Worm (Caenorhabditis elegans): ENCODE measurements around the gene rsp-4.

rsp-4 gene

ce11 chrII:5426054-5426453 lies 37.4 kb upstream of the rsp-4 start (continued):
- TF ChIP-seq repo-1 (tag; optimal IDR thresholded peaks at IDR 0.05): no peak
- TF ChIP-seq F33H1.4 (GFP tag; IDR thresholded peaks at IDR 0.05): no peak
- no peak; the same call in 1 of the 2 replicates for TF ChIP-seq cebp-1 (GFP tag; IDR thresholded peaks at IDR 0.05)
- TF ChIP-seq cebp-1 (tag; optimal IDR thresholded peaks at IDR 0.05): peak; percentile 65
- no peak for TF ChIP-seq snpc-1.3 (tag; optimal IDR thresholded peaks at IDR 0.05; ENCODE audit: insufficient read depth)
- TF ChIP-seq D2030.7 (GFP tag; IDR thresholded peaks at IDR 0.05): no peak
- no peak for TF ChIP-seq attf-3 (GFP tag; conservative IDR thresholded peaks at IDR 0.05)
- TF ChIP-seq tbp1 (GFP tag; optimal IDR thresholded peaks at IDR 0.05): peak; percentile 29
- TF ChIP-seq ZK185.1 (tag; optimal IDR thresholded peaks at IDR 0.05; ENCODE audit: poor library complexity, severe bottlenecking): no peak
- no peak for TF ChIP-seq nhr-90 (tag; optimal IDR thresholded peaks at IDR 0.05)
- peak; percentile 62; the same call in 1 of the 2 replicates for TF ChIP-seq lin-26 (GFP tag; IDR thresholded peaks at IDR 0.05)
- TF ChIP-seq nfyb-1 (GFP tag; IDR thresholded peaks at IDR 0.05): 0 out of 2 replicates have a peak, but pooled peaks have one; percentile 59
- peak; percentile 65; the same call in 1 of the 2 replicates for TF ChIP-seq B0336.3 (GFP tag; IDR thresholded peaks at IDR 0.05)
- no peak for TF ChIP-seq ztf-26 (tag; optimal IDR thresholded peaks at IDR 0.05)
- TF ChIP-seq rpc-1 (optimal IDR thresholded peaks at IDR 0.05): no peak
- TF ChIP-seq rpc-1 (tag; optimal IDR thresholded peaks at IDR 0.05): no peak
- TF ChIP-seq somi-1 (GFP tag; optimal IDR thresholded peaks at IDR 0.05): peak; percentile 6
- no peak for TF ChIP-seq nhr-179 (tag; optimal IDR thresholded peaks at IDR 0.05)
- TF ChIP-seq him-1 (tag; optimal IDR thresholded peaks at IDR 0.05): no peak
- TF ChIP-seq hmg-1.2 (GFP tag; IDR thresholded peaks at IDR 0.05): no peak; the same call in 1 of the 2 replicates
- no peak for TF ChIP-seq madf-3 (GFP tag; IDR thresholded peaks at IDR 0.05)
- TF ChIP-seq nhr-80 (tag; optimal IDR thresholded peaks at IDR 0.05): peak; percentile 57
- TF ChIP-seq egrh-3 (GFP tag; IDR thresholded peaks at IDR 0.05): 0 out of 2 replicates have a peak, but pooled peaks have one; percentile 16
- no peak for TF ChIP-seq mxl-1 (tag; optimal IDR thresholded peaks at IDR 0.05)
- TF ChIP-seq efl-1 (GFP tag; optimal IDR thresholded peaks at IDR 0.05): no peak
- TF ChIP-seq madf-6 (GFP tag; IDR thresholded peaks at IDR 0.05): no peak
- no peak for TF ChIP-seq F39B2.1 (GFP tag; IDR thresholded peaks at IDR 0.05)
- TF ChIP-seq sea-2 (GFP tag; IDR thresholded peaks at IDR 0.05): no peak

DNA sequence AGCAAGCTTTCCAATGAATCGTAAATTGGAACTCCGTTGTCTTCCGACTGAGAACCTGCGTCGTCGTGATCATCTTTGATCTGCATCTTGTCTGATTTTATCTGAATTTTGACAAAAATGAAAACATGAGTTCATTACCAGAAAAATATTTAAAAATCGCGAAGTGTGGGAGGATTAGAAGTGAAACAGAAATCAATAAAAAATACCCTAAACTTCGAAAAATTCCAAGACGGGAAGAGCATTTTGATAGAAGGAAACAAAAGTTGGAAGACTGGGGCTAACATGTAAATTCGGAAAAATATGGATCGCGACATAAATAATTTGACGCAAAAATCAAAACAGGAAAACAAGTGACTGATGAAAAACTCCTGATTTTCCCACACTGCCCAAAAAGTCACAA lies 37.0 kb upstream of the rsp-4 start, which contains the start of gene F07F6.8:
Gene F07F6.8 (minus strand): TSS at position 101 of the 400 bp plus-strand sequence.
- TF ChIP-seq mxl-1 (tag; optimal IDR thresholded peaks at IDR 0.05) (peak; percentile 6), madf-6 (GFP tag; IDR thresholded peaks at IDR 0.05) (0 out of 2 replicates have a peak, but pooled peaks have one; percentile 14), lin-26 (GFP tag; IDR thresholded peaks at IDR 0.05) (no peak), ztf-18 (tag; optimal IDR thresholded peaks at IDR 0.05) (no peak), repo-1 (tag; optimal IDR thresholded peaks at IDR 0.05) (peak; percentile 16)

DNA sequence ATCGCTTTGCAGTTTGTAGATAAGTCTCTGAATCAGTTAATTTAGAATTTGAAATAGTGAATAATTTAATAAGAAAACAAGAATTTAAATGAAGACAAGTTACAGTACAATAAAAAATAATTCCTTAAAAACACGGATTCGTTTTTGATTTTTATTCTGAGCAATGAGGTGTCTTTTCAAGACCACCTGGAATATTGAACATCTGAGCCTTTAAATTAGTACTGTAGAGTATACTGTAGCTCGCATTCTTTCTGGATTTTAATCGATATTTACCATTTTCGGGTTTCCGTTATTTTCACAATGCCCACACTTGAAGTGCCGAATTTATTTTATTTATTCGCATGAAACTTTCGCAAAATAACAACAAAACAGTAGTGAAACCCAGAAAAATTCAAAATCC lies 35.2 kb upstream of the rsp-4 start, which contains the start of gene F07F6.7:
Gene F07F6.7 (minus strand): TSS at position 27 of the 400 bp plus-strand sequence.
- TF ChIP-seq egl-18 (GFP tag; IDR thresholded peaks at IDR 0.05) (no peak), mcd-1 (GFP tag; IDR thresholded peaks at IDR 0.05) (peak; percentile 20; the same call in 1 of the 2 replicates), snpc-4 (GFP tag; optimal IDR thresholded peaks at IDR 0.05) (no peak), snpc-4 (tag; optimal IDR thresholded peaks at IDR 0.05) (peak in 1 of 4 experiments; percentile 14), F10E7.11 (tag; optimal IDR thresholded peaks at IDR 0.05) (no peak), F57A8.1 (GFP tag; optimal IDR thresholded peaks at IDR 0.05) (no peak), F33H1.4 (GFP tag; IDR thresholded peaks at IDR 0.05) (peak; percentile 76), xnd-1 (tag; optimal IDR thresholded peaks at IDR 0.05) (peak; percentile 67), lsl-1 (GFP tag; optimal IDR thresholded peaks at IDR 0.05) (peak; percentile 93), madf-6 (GFP tag; IDR thresholded peaks at IDR 0.05) (peak; percentile 85), lin-54 (GFP tag; optimal IDR thresholded peaks at IDR 0.05) (peak; percentile 24), him-1 (tag; optimal IDR thresholded peaks at IDR 0.05) (peak; percentile 15), madf-8 (GFP tag; conservative IDR thresholded peaks at IDR 0.05) (peak; percentile 49), K11D2.4 (GFP tag; IDR thresholded peaks at IDR 0.05) (no peak)

Data from whole organism, young adult.